Worm (Caenorhabditis elegans) whole organism, L1 larva: ENCODE measurements around the gene hsd-2.
A peak's percentile ranks its signal among the peaks of the same experiment; 100 is the strongest.

Source experiments
- C04F5.9 ChIP-seq: sonication (generic microtip); optimal IDR thresholded peaks from 2 replicates; lab custom pipeline; 2016; ENCODE audit warnings: missing genetic modification characterization, missing compliant biosample characterization
- aha-1 ChIP-seq: fragments of 150-350 bp; optimal IDR thresholded peaks from 2 replicates; lab custom pipeline; 2014; ENCODE audit warnings: missing biosample characterization, missing genetic modification characterization
- aly-2 ChIP-seq: fragments of 150-350 bp; optimal IDR thresholded peaks from 2 replicates; lab custom pipeline; 2014; ENCODE audit warnings: missing biosample characterization, missing genetic modification characterization
- ama-1 ChIP-seq: fragments of 150-350 bp; optimal IDR thresholded peaks from 2 replicates; lab custom pipeline; 2014
- ceh-8 ChIP-seq: fragments of 200-800 bp; sonication (Bioruptor generic); optimal IDR thresholded peaks from 2 replicates; lab custom pipeline; 2018; ENCODE audit warnings: mild to moderate bottlenecking, missing genetic modification characterization, moderate library complexity, missing compliant biosample characterization
- ceh-88 ChIP-seq: fragments of 200-800 bp; sonication (Bioruptor generic); IDR thresholded peaks from 2 replicates; pipeline ENCODE4 v1.3.6; 2022; ENCODE audit warnings: missing genetic modification characterization, missing compliant biosample characterization
- ces-1 ChIP-seq: fragments of 150-350 bp; optimal IDR thresholded peaks from 2 replicates; lab custom pipeline; 2014; ENCODE audit warnings: missing biosample characterization, missing genetic modification reagents, missing genetic modification characterization
- efl-1 ChIP-seq, 4 experiments: fragments of 150-350 bp; optimal IDR thresholded peaks in 3 of 4; peaks in 1 of 4; 1 replicate in 1 of 4; 2 replicates in 3 of 4; lab custom pipeline; 2014; ENCODE audit warnings: missing biosample characterization in 2 of 4, missing genetic modification characterization in 2 of 4, missing genetic modification reagents in 2 of 4
- efl-3 ChIP-seq: fragments of 200-800 bp; sonication (Bioruptor generic); optimal IDR thresholded peaks from 2 replicates; lab custom pipeline; 2018; ENCODE audit warnings: mild to moderate bottlenecking, missing genetic modification characterization, missing compliant biosample characterization
- egl-13 ChIP-seq: sonication (generic microtip); optimal IDR thresholded peaks from 2 replicates; lab custom pipeline; 2016; ENCODE audit warnings: missing genotype, missing genetic modification reagents, missing genetic modification characterization, missing compliant biosample characterization
- egl-27 ChIP-seq, 2 experiments: fragments of 150-350 bp in 1 of 2; sonication (generic microtip); optimal IDR thresholded peaks; 3 replicates each; lab custom pipeline; 2017 to 2018; ENCODE audit warnings: missing biosample characterization in 2 of 2, missing genetic modification characterization in 2 of 2, missing genetic modification reagents in 2 of 2
- elt-2 ChIP-seq: sonication (generic microtip); optimal IDR thresholded peaks from 2 replicates; lab custom pipeline; 2016; ENCODE audit warnings: missing genetic modification characterization, mild to moderate bottlenecking, inconsistent platforms, missing compliant biosample characterization, missing genetic modification reagents
- elt-3 ChIP-seq, 6 experiments: fragments of 150-350 bp in 1 of 6; sonication (generic microtip); optimal IDR thresholded peaks; 2 replicates each; lab custom pipeline; 2017 to 2018; ENCODE audit warnings: missing biosample characterization in 6 of 6, missing genetic modification characterization in 6 of 6, inconsistent platforms in 1 of 6
- fkh-8 ChIP-seq: sonication (generic microtip); optimal IDR thresholded peaks from 2 replicates; lab custom pipeline; 2016; ENCODE audit warnings: mild to moderate bottlenecking, missing genetic modification characterization, missing compliant biosample characterization
- hpl-2 ChIP-seq: fragments of 150-350 bp; optimal IDR thresholded peaks from 2 replicates; lab custom pipeline; 2014; ENCODE audit warnings: missing biosample characterization, missing genetic modification reagents, missing genetic modification characterization
- lin-14 ChIP-seq: fragments of 200-800 bp; sonication (Bioruptor generic); optimal IDR thresholded peaks from 2 replicates; lab custom pipeline; 2018; ENCODE audit warnings: mild to moderate bottlenecking, missing genetic modification characterization, moderate library complexity, missing compliant biosample characterization
- lin-39 ChIP-seq: fragments of 150-350 bp; optimal IDR thresholded peaks from 2 replicates; lab custom pipeline; 2014; ENCODE audit warnings: missing biosample characterization, missing genetic modification reagents, missing genetic modification characterization
- lir-3 ChIP-seq: sonication (generic microtip); optimal IDR thresholded peaks from 2 replicates; lab custom pipeline; 2016; ENCODE audit warnings: mild to moderate bottlenecking, missing genetic modification characterization, moderate library complexity, missing compliant biosample characterization; ENCODE audit not compliant: poor library complexity
- mdl-1 ChIP-seq, 2 experiments: fragments of 150-350 bp; optimal IDR thresholded peaks; 2 replicates each; lab custom pipeline; 2014 to 2017; ENCODE audit warnings: missing biosample characterization in 2 of 2, missing genetic modification characterization in 2 of 2, inconsistent platforms in 1 of 2
- nhr-19 ChIP-seq: fragments of 200-800 bp; sonication (Bioruptor generic); conservative IDR thresholded peaks from 2 replicates; pipeline ENCODE4 v1.3.6; 2022; ENCODE audit warnings: missing genetic modification characterization, missing compliant biosample characterization
- nhr-47 ChIP-seq: sonication (generic microtip); optimal IDR thresholded peaks from 2 replicates; lab custom pipeline; 2016; ENCODE audit warnings: mild to moderate bottlenecking, missing genetic modification characterization, moderate library complexity, missing compliant biosample characterization
- nhr-71 ChIP-seq: sonication (generic microtip); optimal IDR thresholded peaks from 2 replicates; lab custom pipeline; 2016; ENCODE audit warnings: mild to moderate bottlenecking, missing genetic modification characterization, moderate library complexity, missing compliant biosample characterization
- nhr-90 ChIP-seq: sonication (generic microtip); optimal IDR thresholded peaks from 2 replicates; lab custom pipeline; 2016; ENCODE audit warnings: mild to moderate bottlenecking, missing genetic modification characterization, missing compliant biosample characterization; ENCODE audit not compliant: poor library complexity
- pag-3 ChIP-seq: sonication (generic microtip); optimal IDR thresholded peaks from 2 replicates; lab custom pipeline; 2017; ENCODE audit warnings: missing genetic modification characterization, mild to moderate bottlenecking, missing compliant biosample characterization, antibody characterized with exemption, borderline replicate concordance; ENCODE audit not compliant: insufficient read depth
- pqm-1 ChIP-seq: sonication (generic microtip); optimal IDR thresholded peaks from 3 replicates; lab custom pipeline; 2017; ENCODE audit warnings: missing biosample characterization, missing genetic modification characterization
- rnt-1 ChIP-seq: sonication (generic microtip); optimal IDR thresholded peaks from 2 replicates; lab custom pipeline; 2016; ENCODE audit warnings: mild to moderate bottlenecking, missing genetic modification characterization, moderate library complexity, missing compliant biosample characterization
- skn-1 ChIP-seq: fragments of 150-350 bp; optimal IDR thresholded peaks from 2 replicates; lab custom pipeline; 2014; ENCODE audit warnings: missing biosample characterization, missing genetic modification characterization
- snpc-4 ChIP-seq: fragments of 150-350 bp; optimal IDR thresholded peaks from 2 replicates; lab custom pipeline; 2014; ENCODE audit warnings: missing biosample characterization, missing genetic modification characterization
- snu-23 ChIP-seq: sonication (generic microtip); optimal IDR thresholded peaks from 2 replicates; lab custom pipeline; 2016; ENCODE audit warnings: missing genetic modification characterization, missing compliant biosample characterization
- unc-62 ChIP-seq: fragments of 150-350 bp; optimal IDR thresholded peaks from 2 replicates; lab custom pipeline; 2014; ENCODE audit warnings: missing biosample characterization, missing genetic modification reagents, missing genetic modification characterization
- unc-98 ChIP-seq: fragments of 200-800 bp; sonication (Bioruptor generic); IDR thresholded peaks from 2 replicates; pipeline ENCODE4 v1.3.6; 2022; ENCODE audit warnings: missing genetic modification characterization, missing compliant biosample characterization
- zag-1 ChIP-seq: fragments of 150-350 bp; optimal IDR thresholded peaks from 2 replicates; lab custom pipeline; 2014; ENCODE audit warnings: missing biosample characterization, missing genetic modification characterization
- zip-4 ChIP-seq: fragments of 200-800 bp; sonication (Bioruptor generic); optimal IDR thresholded peaks from 2 replicates; lab custom pipeline; 2018; ENCODE audit warnings: mild to moderate bottlenecking, missing genetic modification characterization, moderate library complexity, missing compliant biosample characterization

The hsd-2 gene

DNA sequence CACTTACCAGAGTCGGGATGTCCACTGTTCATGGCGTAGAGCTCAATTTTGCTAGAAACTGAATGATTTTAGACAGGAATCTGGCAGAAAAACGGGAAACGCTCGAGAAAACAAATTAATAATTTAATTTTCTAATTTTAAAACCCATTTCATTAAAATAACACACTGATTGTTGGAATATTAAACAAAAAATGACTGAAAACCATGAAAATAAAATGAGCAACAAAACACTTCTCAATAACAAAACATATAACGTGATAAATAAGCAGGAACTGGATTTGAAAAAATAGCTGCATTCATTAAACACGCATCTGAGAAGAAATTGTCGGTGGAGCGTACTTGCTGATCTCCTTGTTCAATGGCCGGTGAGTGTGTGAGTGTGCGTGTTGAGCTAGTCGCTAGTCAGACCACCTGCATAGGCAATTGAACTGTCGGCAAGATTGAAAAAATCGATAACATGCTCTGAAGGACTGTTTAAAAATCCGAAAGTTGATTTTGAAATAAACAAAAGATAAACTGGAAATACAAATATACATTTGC, 7.4 kb upstream of the hsd-2 start, which contains the start of gene ZC8.6 (continued):
- TF ChIP-seq pag-3 (no peak), lin-39 (tag; lab: Kevin White, UChicago) (no peak), unc-62 (GFP tag; lab: Kevin White, UChicago) (no peak), snpc-4 (tag; lab: Kevin White, UChicago) (no peak), egl-13 (tag; lab: Kevin White, UChicago) (no peak), efl-1 (optimal IDR thresholded peaks at IDR 0.05; lab: Kevin White, UChicago) (peak in 1 of 2 experiments; percentile 10), efl-1 (GFP tag; optimal IDR thresholded peaks at IDR 0.05 in 1 of 2; lab: Kevin White, UChicago) (peak; percentile 35 to 88), ceh-88 (GFP tag; lab: Robert Waterston, UW) (no peak), unc-98 (GFP tag; lab: Robert Waterston, UW) (no peak), hpl-2 (GFP tag; lab: Kevin White, UChicago) (no peak), ceh-8 (GFP tag; lab: Kevin White, UChicago) (no peak), egl-27 (tag; optimal IDR thresholded peaks at IDR 0.05; lab: Kevin White, UChicago) (no peak), efl-3 (no peak)
- TF ChIP-seq, all 84 proteins: peak for 19

DNA sequence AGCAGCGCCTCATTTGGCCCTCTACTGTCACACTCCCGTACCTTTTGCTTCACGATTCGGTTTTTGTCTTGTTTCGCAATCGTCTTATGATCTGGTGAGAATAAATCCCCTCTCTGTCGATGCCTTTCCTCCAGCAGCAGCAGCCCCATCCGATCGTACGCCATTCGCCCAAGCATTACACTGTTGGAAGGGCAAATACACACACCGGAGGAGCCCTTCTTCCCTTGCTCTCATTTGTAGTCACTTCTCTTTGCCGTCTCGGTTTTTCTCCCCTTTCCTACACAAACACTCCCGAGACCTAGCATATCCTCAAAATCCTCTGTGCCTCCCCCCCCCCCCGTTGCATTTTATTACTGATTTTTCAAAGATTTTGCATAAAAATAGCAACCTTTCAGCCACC, 6.2 kb upstream of the hsd-2 start, which contains the start of gene set-30:
set-30 (plus strand) TSS at position 396 of the 400 bp plus-strand sequence.
- no peak for TF ChIP-seq C04F5.9
- no peak for TF ChIP-seq nhr-47 (tag; lab: Kevin White, UChicago)
- TF ChIP-seq nhr-19: peak; percentile 18; the same call in 1 of the 2 replicates
- TF ChIP-seq skn-1 (tag; lab: Kevin White, UChicago): peak; percentile 29
- peak; percentile 25 for TF ChIP-seq lin-14 (GFP tag; lab: Kevin White, UChicago)
- peak; percentile 1 for TF ChIP-seq zip-4 (GFP tag; lab: Kevin White, UChicago)
- peak; percentile 17 for TF ChIP-seq rnt-1 (tag; lab: Kevin White, UChicago)
- no peak for TF ChIP-seq aha-1

DNA sequence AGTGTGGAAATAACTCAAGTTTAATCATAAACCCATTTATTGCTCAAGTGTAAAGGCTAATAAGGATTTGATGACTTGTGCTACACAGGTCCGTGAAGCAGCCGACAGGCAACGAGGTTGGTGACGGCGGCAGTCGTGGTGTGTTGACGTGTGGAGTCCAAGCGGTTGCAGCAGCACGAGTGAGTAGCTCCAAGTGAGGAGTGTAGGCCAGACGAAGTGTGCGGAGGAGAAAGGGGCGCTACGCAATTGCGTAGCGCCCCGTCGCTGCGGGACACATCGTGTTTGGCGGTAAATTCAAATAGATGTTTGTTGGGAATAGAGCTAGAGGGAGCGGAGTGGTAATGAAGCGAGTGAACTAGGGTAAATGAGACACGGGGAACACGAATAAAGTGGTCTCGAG, 734 bp upstream of the hsd-2 start:
- peak; percentile 35 for TF ChIP-seq rnt-1 (tag; lab: Kevin White, UChicago)
- TF ChIP-seq, all 84 proteins: peak for 1; not testable (repeated sequence) for 83

DNA sequence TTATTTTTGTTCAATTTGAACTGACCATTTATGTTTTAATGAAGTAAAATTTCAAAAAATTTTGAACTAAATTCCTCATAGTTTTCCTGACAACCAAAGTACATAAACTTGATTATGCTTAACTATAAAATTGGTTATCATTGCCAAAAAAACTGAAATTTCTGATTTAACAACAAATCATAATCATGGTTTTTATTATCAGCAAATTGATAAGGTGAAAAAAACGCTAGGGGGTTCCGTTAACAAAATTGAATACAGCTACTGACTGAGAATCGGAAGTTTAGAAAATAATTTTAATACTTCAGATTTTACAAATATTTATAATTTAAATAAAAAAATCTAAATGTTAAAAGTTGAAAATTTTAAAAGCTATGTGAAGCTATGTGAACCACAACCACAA, 1.9 kb downstream of the hsd-2 start:
- peak; percentile 56 for TF ChIP-seq elt-2 (tag; lab: Kevin White, UChicago)
- no peak for TF ChIP-seq ama-1 (lab: Kevin White, UChicago)
- TF ChIP-seq, all 84 proteins: peak for 1

DNA sequence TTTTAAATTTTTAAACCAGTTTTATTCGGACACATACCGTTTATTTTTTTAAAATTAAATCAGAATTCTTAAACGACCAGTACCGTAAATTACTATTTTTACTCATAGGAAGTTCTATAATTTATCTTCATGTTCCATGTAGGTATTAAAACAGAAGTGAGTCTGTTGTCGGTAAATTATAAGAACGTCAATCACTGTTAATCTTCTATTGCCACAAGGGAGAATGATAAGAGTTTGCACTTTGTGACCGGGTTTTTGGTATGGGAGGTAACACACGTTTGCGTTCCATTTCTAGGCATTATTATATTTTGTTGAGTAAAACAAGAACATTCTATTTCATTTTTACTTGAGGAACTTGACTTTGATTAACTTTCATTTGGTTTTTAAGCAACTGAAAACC, 4.0 kb downstream of the hsd-2 start, which contains the start of gene hsd-3:
hsd-3 (plus strand) TSS at position 301 of the 400 bp plus-strand sequence.
- no peak for TF ChIP-seq egl-13 (tag; lab: Kevin White, UChicago)
- TF ChIP-seq nhr-47 (tag; lab: Kevin White, UChicago): no peak
- TF ChIP-seq elt-2 (tag; lab: Kevin White, UChicago): no peak
- TF ChIP-seq snu-23 (GFP tag; lab: Kevin White, UChicago): no peak
- no peak for TF ChIP-seq elt-3 (tag; optimal IDR thresholded peaks at IDR 0.05; lab: Kevin White, UChicago)
- no peak for TF ChIP-seq ces-1 (GFP tag; lab: Kevin White, UChicago)
- TF ChIP-seq nhr-71 (tag; lab: Kevin White, UChicago): no peak
- no peak for TF ChIP-seq rnt-1 (tag; lab: Kevin White, UChicago)
- TF ChIP-seq mdl-1 (tag; optimal IDR thresholded peaks at IDR 0.05; lab: Kevin White, UChicago): no peak
- TF ChIP-seq nhr-90 (tag; lab: Kevin White, UChicago): no peak

DNA sequence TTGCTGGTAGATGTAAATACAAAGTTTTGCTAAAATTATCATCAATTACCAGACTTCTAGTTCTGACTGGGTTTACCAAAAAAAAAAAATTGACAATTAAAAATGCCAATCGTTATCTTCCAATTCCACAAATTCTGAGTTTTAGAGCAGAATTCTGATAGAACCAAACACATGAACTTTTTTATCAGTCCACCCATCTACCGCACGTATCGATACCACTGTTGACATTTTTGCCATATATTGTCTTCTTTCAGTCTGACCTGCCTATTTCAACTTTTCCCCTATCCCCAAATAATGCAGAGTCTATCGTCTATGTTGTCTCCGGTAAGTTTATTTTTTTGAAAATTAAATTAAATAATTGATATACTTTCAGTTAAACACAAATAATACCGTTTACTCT, 8.8 kb downstream of the hsd-2 start, which contains the start of gene ZC449.7:
ZC449.7 (plus strand) TSS at position 249 of the 400 bp plus-strand sequence.
- no peak for TF ChIP-seq pqm-1
- peak; percentile 39 for TF ChIP-seq elt-2 (tag; lab: Kevin White, UChicago)
- TF ChIP-seq fkh-8: no peak
- TF ChIP-seq lin-14 (GFP tag; lab: Kevin White, UChicago): no peak
- TF ChIP-seq aly-2 (tag; lab: Kevin White, UChicago): no peak
- no peak for TF ChIP-seq lir-3 (tag; lab: Kevin White, UChicago)
- no peak for TF ChIP-seq zag-1 (tag; lab: Kevin White, UChicago)
- TF ChIP-seq, all 84 proteins: peak for 1
